Fruit fly (Drosophila melanogaster) Kc167 (cell line): Measurements from ENCODE around the gene Nagk.

Source experiments
- h ChIP-seq: fragments of >200 bp; optimal IDR thresholded peaks from 3 replicates; lab custom pipeline; 2018; ENCODE audit warnings: missing external identifiers
- psq ChIP-seq: fragments of >200 bp; optimal IDR thresholded peaks from 2 replicates; lab custom pipeline; 2017; ENCODE audit warnings: missing external identifiers
- ttk ChIP-seq: sonication (Bioruptor generic); optimal IDR thresholded peaks from 2 replicates; lab custom pipeline; 2017; ENCODE audit warnings: missing external identifiers

dm6 chr3R:15328083-15328779 is 14.8 kb downstream of the Nagk start, which contains the start of the genes CG6236 and ea:
- no peak for TF ChIP-seq h
- TF ChIP-seq psq: no peak
- TF ChIP-seq ttk (lab: Kevin White, UChicago): no peak
